Worm (Caenorhabditis elegans) whole organism, young adult: Measurements from ENCODE around the gene Y45G5AM.3.
"Not testable (repeated sequence)": the region's sequence is repeated elsewhere in the genome, so short reads cannot be mapped to it uniquely, and the experiment has no call there.

Experiments used
- Y79H2A.3 ChIP-seq: fragments of 200-800 bp; sonication (Bioruptor generic); conservative IDR thresholded peaks from 2 replicates; pipeline ENCODE4 v1.3.6; 2022; ENCODE audit warnings: missing genetic modification reagents, missing genetic modification characterization, missing compliant biosample characterization
- ceh-79 ChIP-seq: sonication (generic microtip); optimal IDR thresholded peaks from 2 replicates; lab custom pipeline; 2017; ENCODE audit warnings: mild to moderate bottlenecking, missing genetic modification characterization, missing compliant biosample characterization
- madf-10 ChIP-seq: sonication (generic microtip); optimal IDR thresholded peaks from 2 replicates; lab custom pipeline; 2016; ENCODE audit warnings: mild to moderate bottlenecking, missing genetic modification characterization, missing compliant biosample characterization

Y45G5AM.3 gene

DNA sequence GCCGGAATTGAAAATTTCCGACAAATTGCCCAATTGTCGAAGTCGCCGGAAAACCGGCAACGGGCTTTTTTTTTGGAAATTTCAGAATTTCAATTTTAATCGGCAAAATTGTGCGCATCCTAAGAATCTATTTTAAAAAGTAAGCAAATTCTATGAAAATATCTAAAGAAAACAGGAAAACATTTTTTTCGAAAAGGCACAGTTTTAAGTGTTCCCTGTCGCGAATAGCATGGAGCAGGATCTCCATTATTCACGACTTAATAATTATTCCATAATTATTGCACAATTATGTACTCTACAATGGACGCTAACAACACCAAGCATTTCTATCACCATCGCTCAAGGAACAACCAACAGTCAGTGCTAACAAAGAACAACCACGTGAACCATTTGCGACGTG, 51.5 kb downstream of the Y45G5AM.3 start, which contains the start of gene H43I07.4:
Gene H43I07.4 (plus strand): TSS at position 301 of the 400 bp plus-strand sequence.
- TF ChIP-seq ceh-79 (tag; lab: Kevin White, UChicago); Y79H2A.3 (GFP tag; lab: Robert Waterston, UW); madf-10: not testable (repeated sequence)
